Fruit fly (Drosophila melanogaster) whole organism, embryonic: ENCODE measurements around the gene mRRF1.

Experiments used
- Asciz ChIP-seq: fragments of 200-800 bp; sonication (Bioruptor generic); optimal IDR thresholded peaks from 2 replicates; lab custom pipeline; 2017; ENCODE audit warnings: missing biosample characterization, mild to moderate bottlenecking, missing genetic modification characterization, missing genetic modification reagents
- BtbVII ChIP-seq: fragments of 200-800 bp; sonication (Bioruptor generic); optimal IDR thresholded peaks from 3 replicates; lab custom pipeline; 2017; ENCODE audit warnings: missing biosample characterization, mild to moderate bottlenecking, missing genetic modification characterization
- CG1024 ChIP-seq: fragments of 200-800 bp; sonication (Bioruptor generic); IDR thresholded peaks from 2 replicates; pipeline ENCODE4 v1.3.6; 2022; ENCODE audit warnings: missing biosample characterization, missing genetic modification characterization
- CG11504 ChIP-seq: fragments of 200-800 bp; sonication (Bioruptor generic); optimal IDR thresholded peaks from 3 replicates; lab custom pipeline; 2019; ENCODE audit warnings: missing biosample characterization, mild to moderate bottlenecking, missing genetic modification characterization, moderate library complexity
- CG12942 ChIP-seq: fragments of 200-800 bp; sonication (Bioruptor generic); optimal IDR thresholded peaks from 3 replicates; lab custom pipeline; 2016; ENCODE audit warnings: missing biosample characterization, missing genetic modification characterization
- CG13894 ChIP-seq: fragments of 200-800 bp; sonication (Bioruptor generic); optimal IDR thresholded peaks from 3 replicates; lab custom pipeline; 2018; ENCODE audit warnings: missing biosample characterization, mild to moderate bottlenecking, missing genetic modification characterization, moderate library complexity
- CG15073 ChIP-seq: fragments of 200-800 bp; sonication (Bioruptor generic); optimal IDR thresholded peaks from 2 replicates; lab custom pipeline; 2016; ENCODE audit warnings: missing biosample characterization, missing genetic modification characterization
- CG16815 ChIP-seq: fragments of 200-800 bp; sonication (Bioruptor generic); optimal IDR thresholded peaks from 3 replicates; lab custom pipeline; 2017; ENCODE audit warnings: missing biosample characterization, mild to moderate bottlenecking, missing genetic modification characterization
- CG17359 ChIP-seq: fragments of 200-800 bp; sonication (Bioruptor generic); optimal IDR thresholded peaks from 3 replicates; lab custom pipeline; 2018; ENCODE audit warnings: missing biosample characterization, mild to moderate bottlenecking, missing genetic modification characterization, moderate library complexity
- CG2129 ChIP-seq: fragments of 200-800 bp; sonication (Bioruptor generic); IDR thresholded peaks from 2 replicates; pipeline ENCODE4 v1.3.6; 2022; ENCODE audit warnings: missing biosample characterization, missing genetic modification characterization; ENCODE audit not compliant: partially characterized antibody
- CG2875 ChIP-seq: fragments of 200-800 bp; sonication (Bioruptor generic); optimal IDR thresholded peaks from 2 replicates; lab custom pipeline; 2017; ENCODE audit warnings: missing biosample characterization, mild to moderate bottlenecking, missing genetic modification characterization, missing genetic modification reagents
- CG3065 ChIP-seq: fragments of 200-800 bp; sonication (Bioruptor generic); optimal IDR thresholded peaks from 2 replicates; lab custom pipeline; 2016; ENCODE audit warnings: missing biosample characterization, missing genetic modification characterization
- CG5245 ChIP-seq: fragments of 200-800 bp; sonication (Bioruptor generic); optimal IDR thresholded peaks from 3 replicates; lab custom pipeline; 2016; ENCODE audit warnings: missing biosample characterization, missing genetic modification characterization
- CG7372 ChIP-seq: fragments of 200-800 bp; sonication (Bioruptor generic); IDR thresholded peaks from 2 replicates; pipeline ENCODE4 v1.3.6; 2022; ENCODE audit warnings: missing biosample characterization, missing genetic modification characterization
- CG7839 ChIP-seq: fragments of 200-800 bp; sonication (Bioruptor generic); optimal IDR thresholded peaks from 3 replicates; lab custom pipeline; 2018; ENCODE audit warnings: missing biosample characterization, mild to moderate bottlenecking, missing genetic modification characterization, moderate library complexity
- CG8359 ChIP-seq: fragments of 200-800 bp; sonication (Bioruptor generic); optimal IDR thresholded peaks from 2 replicates; lab custom pipeline; 2017; ENCODE audit warnings: missing biosample characterization, mild to moderate bottlenecking, missing genetic modification characterization, borderline replicate concordance
- CG9437 ChIP-seq: fragments of 200-800 bp; sonication (Bioruptor generic); optimal IDR thresholded peaks from 2 replicates; lab custom pipeline; 2018; ENCODE audit warnings: missing biosample characterization, mild to moderate bottlenecking, missing genetic modification characterization
- CG9609 ChIP-seq: fragments of 200-800 bp; sonication (Bioruptor generic); optimal IDR thresholded peaks from 3 replicates; lab custom pipeline; 2016; ENCODE audit warnings: missing biosample characterization, missing genetic modification characterization
- CHES-1-like ChIP-seq: fragments of 200-800 bp; sonication (Bioruptor generic); optimal IDR thresholded peaks from 2 replicates; lab custom pipeline; 2016; ENCODE audit warnings: missing biosample characterization, missing genetic modification characterization
- Dad ChIP-seq: fragments of 200-800 bp; sonication (Bioruptor generic); optimal IDR thresholded peaks from 3 replicates; lab custom pipeline; 2016; ENCODE audit warnings: missing biosample characterization, missing genetic modification characterization
- Dip3 ChIP-seq: fragments of 200-800 bp; sonication (Bioruptor generic); optimal IDR thresholded peaks from 3 replicates; lab custom pipeline; 2016; ENCODE audit warnings: missing biosample characterization, missing genetic modification characterization
- Drgx ChIP-seq: fragments of 200-800 bp; sonication (Bioruptor generic); IDR thresholded peaks from 2 replicates; pipeline ENCODE4 v1.3.6; 2022; ENCODE audit warnings: missing biosample characterization, missing genetic modification characterization
- HLH4C ChIP-seq: fragments of 200-800 bp; sonication (Bioruptor generic); IDR thresholded peaks from 3 replicates; pipeline ENCODE4 v1.3.6; 2022; ENCODE audit warnings: missing biosample characterization, missing genetic modification characterization; ENCODE audit not compliant: partially characterized antibody
- Hr3 ChIP-seq: fragments of 200-800 bp; sonication (Bioruptor generic); optimal IDR thresholded peaks from 3 replicates; lab custom pipeline; 2016; ENCODE audit warnings: missing biosample characterization, missing genetic modification characterization
- Hr39 ChIP-seq: fragments of >200 bp; optimal IDR thresholded peaks from 2 replicates; lab custom pipeline; 2017
- Lpt ChIP-seq: fragments of >200 bp; optimal IDR thresholded peaks from 2 replicates; lab custom pipeline; 2018; ENCODE audit warnings: missing biosample characterization, missing genetic modification characterization
- Rx ChIP-seq: fragments of 200-800 bp; sonication (Bioruptor generic); IDR thresholded peaks from 2 replicates; pipeline ENCODE4 v1.3.6; 2022; ENCODE audit warnings: missing biosample characterization, missing genetic modification characterization
- Sox100B ChIP-seq: fragments of 200-800 bp; sonication (Bioruptor generic); optimal IDR thresholded peaks from 3 replicates; lab custom pipeline; 2018; ENCODE audit warnings: missing biosample characterization, mild to moderate bottlenecking, missing genetic modification characterization
- Trl ChIP-seq, 3 experiments: fragments of >200 bp in 2 of 3; fragments of 200-800 bp in 1 of 3; sonication (Bioruptor generic) in 1 of 3; optimal IDR thresholded peaks; 2 replicates in 1 of 3; 3 replicates in 2 of 3; lab custom pipeline; 2016 to 2017; ENCODE audit warnings: missing biosample characterization in 1 of 3, missing genetic modification characterization in 1 of 3
- Usf ChIP-seq: fragments of 200-800 bp; sonication (Bioruptor generic); optimal IDR thresholded peaks from 2 replicates; lab custom pipeline; 2017; ENCODE audit warnings: missing genotype, missing biosample characterization, missing genetic modification characterization
- Xrp1 ChIP-seq: fragments of 200-800 bp; sonication (Bioruptor generic); IDR thresholded peaks from 2 replicates; pipeline ENCODE4 v1.3.6; 2022; ENCODE audit warnings: missing biosample characterization, missing genetic modification characterization
- YL-1 ChIP-seq: fragments of 200-800 bp; sonication (Bioruptor generic); optimal IDR thresholded peaks from 3 replicates; lab custom pipeline; 2017; ENCODE audit warnings: missing biosample characterization, mild to moderate bottlenecking, missing genetic modification characterization
- ato ChIP-seq: fragments of 200-800 bp; sonication (Bioruptor generic); IDR thresholded peaks from 2 replicates; pipeline ENCODE4 v1.3.6; 2022; ENCODE audit warnings: missing biosample characterization, missing genetic modification characterization; ENCODE audit not compliant: partially characterized antibody
- cato ChIP-seq: fragments of 200-800 bp; sonication (Bioruptor generic); optimal IDR thresholded peaks from 2 replicates; lab custom pipeline; 2016; ENCODE audit warnings: missing biosample characterization, missing genetic modification characterization, borderline replicate concordance
- caup ChIP-seq: fragments of 200-800 bp; sonication (Bioruptor generic); optimal IDR thresholded peaks from 3 replicates; lab custom pipeline; 2017; ENCODE audit warnings: missing biosample characterization, mild to moderate bottlenecking, missing genetic modification characterization, moderate library complexity; ENCODE audit not compliant: severe bottlenecking
- chm ChIP-seq: fragments of 200-800 bp; sonication (Bioruptor generic); IDR thresholded peaks from 2 replicates; pipeline ENCODE4 v1.3.6; 2022; ENCODE audit warnings: missing biosample characterization, missing genetic modification characterization
- ci ChIP-seq: fragments of 200-800 bp; sonication (Bioruptor generic); IDR thresholded peaks from 3 replicates; pipeline ENCODE4 v1.3.6; 2022; ENCODE audit warnings: missing biosample characterization, missing genetic modification characterization
- dm ChIP-seq: fragments of 200-800 bp; sonication (Bioruptor generic); optimal IDR thresholded peaks from 3 replicates; lab custom pipeline; 2016; ENCODE audit warnings: missing biosample characterization, missing genetic modification characterization
- fru ChIP-seq: fragments of >200 bp; optimal IDR thresholded peaks from 2 replicates; lab custom pipeline; 2017
- gem ChIP-seq: fragments of 200-800 bp; sonication (Bioruptor generic); optimal IDR thresholded peaks from 2 replicates; lab custom pipeline; 2019; ENCODE audit warnings: missing biosample characterization, mild to moderate bottlenecking, missing genetic modification characterization, moderate library complexity
- inv ChIP-seq: fragments of 200-800 bp; sonication (Bioruptor generic); IDR thresholded peaks from 2 replicates; pipeline ENCODE4 v1.3.6; 2022; ENCODE audit warnings: missing biosample characterization, missing genetic modification characterization; ENCODE audit not compliant: partially characterized antibody
- lmd ChIP-seq: fragments of 200-800 bp; sonication (Bioruptor generic); IDR thresholded peaks from 2 replicates; pipeline ENCODE4 v1.3.6; 2022; ENCODE audit warnings: missing biosample characterization, missing genetic modification characterization
- salm ChIP-seq: fragments of 200-800 bp; sonication (Bioruptor generic); optimal IDR thresholded peaks from 2 replicates; lab custom pipeline; 2018; ENCODE audit warnings: missing biosample characterization, mild to moderate bottlenecking, missing genetic modification characterization
- so ChIP-seq: fragments of 200-800 bp; sonication (Bioruptor generic); IDR thresholded peaks from 3 replicates; pipeline ENCODE4 v1.3.6; 2022; ENCODE audit warnings: missing biosample characterization, missing genetic modification characterization
- sqz ChIP-seq: fragments of 200-800 bp; sonication (Bioruptor generic); optimal IDR thresholded peaks from 3 replicates; lab custom pipeline; 2018; ENCODE audit warnings: missing biosample characterization, mild to moderate bottlenecking, missing genetic modification characterization
- ssp ChIP-seq: fragments of 200-800 bp; sonication (Bioruptor generic); IDR thresholded peaks from 2 replicates; pipeline ENCODE4 v1.3.6; 2022; ENCODE audit warnings: missing biosample characterization, missing genetic modification characterization
- tio ChIP-seq: fragments of 200-800 bp; sonication (Bioruptor generic); optimal IDR thresholded peaks from 2 replicates; lab custom pipeline; 2017; ENCODE audit warnings: missing biosample characterization, missing genetic modification characterization, inconsistent platforms
- vnd ChIP-seq: fragments of 200-800 bp; sonication (Bioruptor generic); IDR thresholded peaks from 3 replicates; pipeline ENCODE4 v1.3.6; 2022; ENCODE audit warnings: missing biosample characterization, missing genetic modification characterization; ENCODE audit not compliant: partially characterized antibody
- vvl ChIP-seq: fragments of 200-800 bp; sonication (Bioruptor generic); IDR thresholded peaks from 2 replicates; pipeline ENCODE4 v1.3.6; 2022; ENCODE audit warnings: missing biosample characterization, missing genetic modification characterization
- zen ChIP-seq: fragments of 200-800 bp; sonication (Bioruptor generic); optimal IDR thresholded peaks from 3 replicates; lab custom pipeline; 2018; ENCODE audit warnings: missing biosample characterization, mild to moderate bottlenecking, missing genetic modification characterization, moderate library complexity

Gene mRRF1

dm6 chr3L:9333745-9334382 lies 30.3 kb upstream of the mRRF1 start, which contains the start of gene PGRP-LA (continued):
- TF ChIP-seq CG3065 (GFP tag; lab: Kevin White, UChicago) (no peak), dm (GFP tag; lab: Kevin White, UChicago) (no peak), ato (no peak), Asciz (GFP tag; lab: Kevin White, UChicago) (peak; percentile 29), CG16815 (GFP tag; lab: Kevin White, UChicago) (no peak), chm (GFP tag; lab: Robert Waterston, UW) (no peak), tio (GFP tag; lab: Kevin White, UChicago) (no peak), inv (GFP tag; lab: Robert Waterston, UW) (no peak), CHES-1-like (GFP tag; lab: Kevin White, UChicago) (no peak), zen (tag; lab: Kevin White, UChicago) (no peak), CG9437 (GFP tag; lab: Kevin White, UChicago) (peak; percentile 30), CG7839 (peak; percentile 52), gem (tag; lab: Kevin White, UChicago) (peak; percentile 41), Trl (optimal IDR thresholded peaks at IDR 0.05; lab: Kevin White, UChicago) (no peak), Trl (GFP tag; optimal IDR thresholded peaks at IDR 0.05; lab: Kevin White, UChicago) (no peak), Rx (GFP tag; lab: Robert Waterston, UW) (no peak), CG15073 (no peak), Usf (GFP tag; lab: Kevin White, UChicago) (no peak), CG12942 (GFP tag; lab: Kevin White, UChicago) (no peak), CG9609 (GFP tag; lab: Kevin White, UChicago) (no peak), CG8359 (GFP tag; lab: Kevin White, UChicago) (no peak), Drgx (GFP tag; lab: Robert Waterston, UW) (no peak), ssp (GFP tag; lab: Robert Waterston, UW) (no peak), CG2875 (GFP tag; lab: Kevin White, UChicago) (no peak), cato (GFP tag; lab: Kevin White, UChicago) (no peak), Hr39 (lab: Kevin White, UChicago) (no peak), HLH4C (GFP tag; lab: Robert Waterston, UW) (no peak), CG5245 (GFP tag; lab: Kevin White, UChicago) (peak; percentile 25), Lpt (GFP tag; lab: Kevin White, UChicago) (no peak), vnd (no peak), vvl (GFP tag; lab: Robert Waterston, UW) (peak; percentile 35; the same call in 1 of the 2 replicates), sqz (GFP tag; lab: Kevin White, UChicago) (no peak), Xrp1 (GFP tag; lab: Robert Waterston, UW) (no peak), Hr3 (GFP tag; lab: Kevin White, UChicago) (peak; percentile 4), YL-1 (no peak), salm (tag; lab: Kevin White, UChicago) (no peak), fru (lab: Kevin White, UChicago) (no peak), Dad (GFP tag; lab: Kevin White, UChicago) (no peak), Dip3 (GFP tag; lab: Kevin White, UChicago) (no peak), CG17359 (tag; lab: Kevin White, UChicago) (no peak), BtbVII (peak; percentile 13), caup (GFP tag; lab: Kevin White, UChicago) (peak; percentile 31), CG11504 (tag; lab: Kevin White, UChicago) (peak; percentile 45), CG13894 (tag; lab: Kevin White, UChicago) (no peak), lmd (peak; percentile 47; the same call in 1 of the 2 replicates), ci (peak; percentile 70; the same call in 2 of the 3 replicates), so (GFP tag; lab: Robert Waterston, UW) (no peak), Sox100B (GFP tag; lab: Kevin White, UChicago) (peak; percentile 20), CG7372 (GFP tag; lab: Robert Waterston, UW) (peak; percentile 98), CG1024 (GFP tag; lab: Robert Waterston, UW) (0 out of 2 replicates have a peak, but pooled peaks have one; percentile 22), CG2129 (GFP tag; lab: Robert Waterston, UW) (no peak)
